Worm (Caenorhabditis elegans) whole organism, young adult: ENCODE results near the gene cdc-48.1.

Experiments used
- B0336.3 ChIP-seq: fragments of 200-800 bp; sonication (Bioruptor generic); IDR thresholded peaks from 2 replicates; pipeline ENCODE4 v1.3.6; 2022; ENCODE audit warnings: missing genetic modification characterization, missing compliant biosample characterization
- Y53F4B.3 ChIP-seq: fragments of 200-800 bp; sonication (Bioruptor generic); IDR thresholded peaks from 2 replicates; pipeline ENCODE4 v1.3.6; 2022; ENCODE audit warnings: missing genetic modification reagents, missing genetic modification characterization, missing compliant biosample characterization
- Y53G8AR.9 ChIP-seq: fragments of 200-800 bp; sonication (Bioruptor generic); conservative IDR thresholded peaks from 2 replicates; pipeline ENCODE4 v1.3.6; 2022; ENCODE audit warnings: missing genetic modification reagents, missing genetic modification characterization, missing compliant biosample characterization
- Y56A3A.18 ChIP-seq: fragments of 200-800 bp; sonication (Bioruptor generic); IDR thresholded peaks from 2 replicates; pipeline ENCODE4 v1.3.6; 2022; ENCODE audit warnings: missing genetic modification reagents, missing genetic modification characterization, missing compliant biosample characterization
- Y95B8A.8 ChIP-seq: fragments of 200-800 bp; sonication (Bioruptor generic); IDR thresholded peaks from 2 replicates; pipeline ENCODE4 v1.3.6; 2022; ENCODE audit warnings: missing genetic modification reagents, missing genetic modification characterization, missing compliant biosample characterization
- ZK185.1 ChIP-seq: sonication (generic microtip); optimal IDR thresholded peaks from 2 replicates; lab custom pipeline; 2016; ENCODE audit warnings: mild to moderate bottlenecking, missing genetic modification characterization, missing compliant biosample characterization; ENCODE audit not compliant: poor library complexity, severe bottlenecking
- ama-1 ChIP-seq, 3 experiments: fragments of 150-350 bp in 1 of 3; sonication (generic microtip) in 2 of 3; optimal IDR thresholded peaks; 2 replicates each; lab custom pipeline; 2014 to 2018; ENCODE audit warnings: missing biosample characterization in 2 of 3, missing genetic modification characterization in 2 of 3, missing genetic modification reagents in 2 of 3
- atf-7 ChIP-seq: sonication (generic microtip); optimal IDR thresholded peaks from 2 replicates; lab custom pipeline; 2017; ENCODE audit warnings: mild to moderate bottlenecking, missing genetic modification characterization, missing compliant biosample characterization
- ccch-3 ChIP-seq: fragments of 200-800 bp; sonication (Bioruptor generic); optimal IDR thresholded peaks from 2 replicates; lab custom pipeline; 2018; ENCODE audit warnings: mild to moderate bottlenecking, missing genetic modification characterization, missing compliant biosample characterization
- cebp-1 ChIP-seq, 2 experiments: fragments of 200-800 bp in 1 of 2; sonication (Bioruptor generic) in 1 of 2; sonication (generic microtip) in 1 of 2; IDR thresholded peaks in 1 of 2; optimal IDR thresholded peaks in 1 of 2; 2 replicates each; pipeline versions ENCODE4 v1.3.6 to Lab custom; 2017 to 2022; ENCODE audit warnings: missing compliant biosample characterization in 2 of 2, missing genetic modification characterization in 2 of 2, mild to moderate bottlenecking in 1 of 2, missing genetic modification reagents in 1 of 2, moderate library complexity in 1 of 2
- cebp-2 ChIP-seq: fragments of 200-800 bp; sonication (Bioruptor generic); IDR thresholded peaks from 2 replicates; pipeline ENCODE4 v1.3.6; 2022; ENCODE audit warnings: missing genetic modification characterization, missing compliant biosample characterization
- ceh-100 ChIP-seq: fragments of 200-800 bp; sonication (Bioruptor generic); IDR thresholded peaks from 2 replicates; pipeline ENCODE4 v1.3.6; 2022; ENCODE audit warnings: missing genetic modification reagents, missing genetic modification characterization, missing compliant biosample characterization
- ceh-27 ChIP-seq: fragments of 200-800 bp; sonication (Bioruptor generic); optimal IDR thresholded peaks from 2 replicates; lab custom pipeline; 2018; ENCODE audit warnings: mild to moderate bottlenecking, missing genetic modification characterization, moderate library complexity, missing compliant biosample characterization
- ceh-40 ChIP-seq: fragments of 200-800 bp; sonication (Bioruptor generic); IDR thresholded peaks from 2 replicates; pipeline ENCODE4 v1.3.6; 2022; ENCODE audit warnings: missing genetic modification characterization, missing compliant biosample characterization
- dox-1 ChIP-seq: fragments of 200-800 bp; sonication (Bioruptor generic); IDR thresholded peaks from 2 replicates; pipeline ENCODE4 v1.3.6; 2022; ENCODE audit warnings: missing genetic modification reagents, missing genetic modification characterization, missing compliant biosample characterization
- ets-4 ChIP-seq: fragments of 200-800 bp; sonication (Bioruptor generic); optimal IDR thresholded peaks from 2 replicates; lab custom pipeline; 2018; ENCODE audit warnings: mild to moderate bottlenecking, missing genetic modification characterization, missing compliant biosample characterization
- hlh-12 ChIP-seq: sonication (generic microtip); optimal IDR thresholded peaks from 2 replicates; lab custom pipeline; 2016; ENCODE audit warnings: missing genetic modification characterization, missing compliant biosample characterization
- hmg-1.2 ChIP-seq: fragments of 200-800 bp; sonication (Bioruptor generic); IDR thresholded peaks from 2 replicates; pipeline ENCODE4 v1.3.6; 2022; ENCODE audit warnings: missing genetic modification reagents, missing genetic modification characterization, missing compliant biosample characterization
- lag-1 ChIP-seq: fragments of 200-800 bp; sonication (Bioruptor generic); IDR thresholded peaks from 2 replicates; pipeline ENCODE4 v1.3.6; 2022; ENCODE audit warnings: missing genetic modification reagents, missing genetic modification characterization, missing compliant biosample characterization
- let-526 ChIP-seq: fragments of 200-800 bp; sonication (Bioruptor generic); IDR thresholded peaks from 2 replicates; pipeline ENCODE4 v1.3.6; 2022; ENCODE audit warnings: missing genetic modification reagents, missing genetic modification characterization, missing compliant biosample characterization
- lin-54 ChIP-seq: fragments of 200-800 bp; sonication (Bioruptor generic); optimal IDR thresholded peaks from 2 replicates; lab custom pipeline; 2018; ENCODE audit warnings: mild to moderate bottlenecking, missing genetic modification characterization, missing compliant biosample characterization
- lsl-1 ChIP-seq: fragments of 200-800 bp; sonication (Bioruptor generic); optimal IDR thresholded peaks from 2 replicates; lab custom pipeline; 2018; ENCODE audit warnings: mild to moderate bottlenecking, missing genetic modification characterization, moderate library complexity, missing compliant biosample characterization
- lsy-27 ChIP-seq: sonication (generic microtip); optimal IDR thresholded peaks from 2 replicates; lab custom pipeline; 2017; ENCODE audit warnings: missing genetic modification characterization, mild to moderate bottlenecking, missing compliant biosample characterization, antibody characterized with exemption, missing genotype, borderline replicate concordance; ENCODE audit not compliant: insufficient read depth
- madf-3 ChIP-seq: fragments of 200-800 bp; sonication (Bioruptor generic); IDR thresholded peaks from 2 replicates; pipeline ENCODE4 v1.3.6; 2022; ENCODE audit warnings: missing genetic modification reagents, missing genetic modification characterization, missing compliant biosample characterization
- nfya-2 ChIP-seq: fragments of 200-800 bp; sonication (Bioruptor generic); IDR thresholded peaks from 2 replicates; pipeline ENCODE4 v1.3.6; 2022; ENCODE audit warnings: missing genetic modification reagents, missing genetic modification characterization, missing compliant biosample characterization
- nhr-120 ChIP-seq: fragments of 200-800 bp; sonication (Bioruptor generic); IDR thresholded peaks from 2 replicates; pipeline ENCODE4 v1.3.6; 2022; ENCODE audit warnings: missing genetic modification characterization, missing compliant biosample characterization
- nhr-27 ChIP-seq: fragments of 200-800 bp; sonication (Bioruptor generic); optimal IDR thresholded peaks from 2 replicates; lab custom pipeline; 2018; ENCODE audit warnings: mild to moderate bottlenecking, missing genetic modification characterization, moderate library complexity, missing compliant biosample characterization
- pha-4 ChIP-seq: fragments of 150-350 bp; sonication (generic microtip); optimal IDR thresholded peaks from 2 replicates; lab custom pipeline; 2014; ENCODE audit warnings: missing biosample characterization, missing genetic modification reagents, missing genetic modification characterization
- snpc-3.4 ChIP-seq: sonication (generic microtip); optimal IDR thresholded peaks from 2 replicates; lab custom pipeline; 2017; ENCODE audit warnings: missing genetic modification characterization, mild to moderate bottlenecking, missing compliant biosample characterization, antibody characterized with exemption, moderate library complexity, missing genotype, missing genetic modification reagents
- snpc-4 ChIP-seq, 5 experiments: fragments of 150-350 bp in 1 of 5; sonication (generic microtip) in 4 of 5; optimal IDR thresholded peaks; 2 replicates each; lab custom pipeline; 2014 to 2018; ENCODE audit warnings: missing genetic modification characterization in 5 of 5, missing biosample characterization in 3 of 5, antibody characterized with exemption in 2 of 5, mild to moderate bottlenecking in 2 of 5, missing compliant biosample characterization in 2 of 5, missing genotype in 2 of 5, moderate library complexity in 2 of 5, missing genetic modification reagents in 1 of 5
- somi-1 ChIP-seq: fragments of 200-800 bp; sonication (Bioruptor generic); optimal IDR thresholded peaks from 2 replicates; lab custom pipeline; 2018; ENCODE audit warnings: mild to moderate bottlenecking, missing genetic modification characterization, missing compliant biosample characterization
- tbp1 ChIP-seq: fragments of 200-800 bp; sonication (Bioruptor generic); optimal IDR thresholded peaks from 2 replicates; lab custom pipeline; 2018; ENCODE audit warnings: mild to moderate bottlenecking, missing genetic modification characterization, missing compliant biosample characterization
- tlf-1 ChIP-seq: fragments of 200-800 bp; sonication (Bioruptor generic); optimal IDR thresholded peaks from 2 replicates; lab custom pipeline; 2018; ENCODE audit warnings: mild to moderate bottlenecking, missing genetic modification characterization, missing compliant biosample characterization
- xnd-1 ChIP-seq: sonication (generic microtip); optimal IDR thresholded peaks from 2 replicates; lab custom pipeline; 2016; ENCODE audit warnings: missing genotype, missing genetic modification reagents, missing genetic modification characterization, missing compliant biosample characterization
- zim-3 ChIP-seq: sonication (generic microtip); optimal IDR thresholded peaks from 2 replicates; lab custom pipeline; 2017; ENCODE audit warnings: mild to moderate bottlenecking, missing genetic modification characterization, moderate library complexity, missing compliant biosample characterization
- ztf-25 ChIP-seq: fragments of 200-800 bp; sonication (Bioruptor generic); IDR thresholded peaks from 2 replicates; pipeline ENCODE4 v1.3.6; 2022; ENCODE audit warnings: missing genetic modification reagents, missing genetic modification characterization, missing compliant biosample characterization
- ztf-28 ChIP-seq: fragments of 200-800 bp; sonication (Bioruptor generic); IDR thresholded peaks from 2 replicates; pipeline ENCODE4 v1.3.6; 2022; ENCODE audit warnings: missing genetic modification reagents, missing genetic modification characterization, missing compliant biosample characterization

cdc-48.1 gene

ce11 chrII:10548778-10549671 lies 14.2 kb downstream of the cdc-48.1 start (continued):
- TF ChIP-seq nhr-120 (GFP tag; lab: Robert Waterston, UW) (no peak), ccch-3 (GFP tag; lab: Kevin White, UChicago) (no peak), lsy-27 (tag; lab: Kevin White, UChicago) (no peak), hlh-12 (tag; lab: Kevin White, UChicago) (no peak), ZK185.1 (peak; percentile 77), nfya-2 (no peak), snpc-4 (GFP tag; optimal IDR thresholded peaks at IDR 0.05; lab: Kevin White, UChicago) (no peak), snpc-4 (tag; optimal IDR thresholded peaks at IDR 0.05; lab: Kevin White, UChicago) (peak; percentile 19 to 43 (median 23))

- TF ChIP-seq dox-1 (GFP tag; lab: Robert Waterston, UW) (peak; percentile 37; the same call in 1 of the 2 replicates), zim-3 (tag; lab: Kevin White, UChicago) (peak; percentile 15), xnd-1 (no peak), pha-4 (tag; lab: Kevin White, UChicago) (no peak), tlf-1 (GFP tag; lab: Kevin White, UChicago) (peak; percentile 40), lin-54 (GFP tag; lab: Kevin White, UChicago) (no peak), ztf-25 (0 out of 2 replicates have a peak, but pooled peaks have one; percentile 49), somi-1 (GFP tag; lab: Kevin White, UChicago) (no peak), madf-3 (GFP tag; lab: Robert Waterston, UW) (no peak), Y53G8AR.9 (GFP tag; lab: Robert Waterston, UW) (0 out of 2 replicates have a peak, but pooled peaks have one; percentile 7), ZK185.1 (peak; percentile 31), Y56A3A.18 (GFP tag; lab: Robert Waterston, UW) (0 out of 2 replicates have a peak, but pooled peaks have one; percentile 6), lsl-1 (GFP tag; lab: Kevin White, UChicago) (no peak), ztf-28 (GFP tag; lab: Robert Waterston, UW) (0 out of 2 replicates have a peak, but pooled peaks have one; percentile 23), ceh-40 (GFP tag; lab: Robert Waterston, UW) (no peak; the same call in 1 of the 2 replicates), nhr-27 (no peak), let-526 (GFP tag; lab: Robert Waterston, UW) (no peak), ama-1 (optimal IDR thresholded peaks at IDR 0.05; lab: Kevin White, UChicago) (peak; percentile 94), ama-1 (GFP tag; optimal IDR thresholded peaks at IDR 0.05; lab: Kevin White, UChicago) (peak in 1 of 2 experiments; percentile 9), nfya-2 (no peak), B0336.3 (GFP tag; lab: Robert Waterston, UW) (0 out of 2 replicates have a peak, but pooled peaks have one; percentile 3), lag-1 (GFP tag; lab: Robert Waterston, UW) (no peak), ceh-100 (GFP tag; lab: Robert Waterston, UW) (0 out of 2 replicates have a peak, but pooled peaks have one; percentile 9), ceh-27 (GFP tag; lab: Kevin White, UChicago) (no peak), ets-4 (GFP tag; lab: Kevin White, UChicago) (peak; percentile 59), cebp-1 (GFP tag; IDR thresholded peaks at IDR 0.05; lab: Robert Waterston, UW) (no peak), cebp-1 (tag; optimal IDR thresholded peaks at IDR 0.05; lab: Kevin White, UChicago) (peak; percentile 6), Y53F4B.3 (GFP tag; lab: Robert Waterston, UW) (no peak), tbp1 (GFP tag; lab: Kevin White, UChicago) (peak; percentile 21), snpc-3.4 (peak; percentile 11), cebp-2 (GFP tag; lab: Robert Waterston, UW) (no peak; the same call in 1 of the 2 replicates), Y95B8A.8 (GFP tag; lab: Robert Waterston, UW) (0 out of 2 replicates have a peak, but pooled peaks have one; percentile 8), hmg-1.2 (GFP tag; lab: Robert Waterston, UW) (peak; percentile 24; the same call in 1 of the 2 replicates), atf-7 (tag; lab: Kevin White, UChicago) (no peak)
Measured at ce11 chrII:10547803-10548693, 15.2 kb downstream of the cdc-48.1 start.
